Fruit fly (Drosophila melanogaster) whole organism: Measurements from ENCODE around the gene Cyp4g15.

Experiments used
- Dll ChIP-seq: fragments of >200 bp; optimal IDR thresholded peaks from 2 replicates; lab custom pipeline; 2017
- psq ChIP-seq: fragments of >200 bp; optimal IDR thresholded peaks from 2 replicates; lab custom pipeline; 2017
- usp ChIP-seq: fragments of >200 bp; optimal IDR thresholded peaks from 2 replicates; lab custom pipeline; 2017; ENCODE audit warnings: missing biosample characterization, missing genetic modification characterization, mixed read lengths

DNA sequence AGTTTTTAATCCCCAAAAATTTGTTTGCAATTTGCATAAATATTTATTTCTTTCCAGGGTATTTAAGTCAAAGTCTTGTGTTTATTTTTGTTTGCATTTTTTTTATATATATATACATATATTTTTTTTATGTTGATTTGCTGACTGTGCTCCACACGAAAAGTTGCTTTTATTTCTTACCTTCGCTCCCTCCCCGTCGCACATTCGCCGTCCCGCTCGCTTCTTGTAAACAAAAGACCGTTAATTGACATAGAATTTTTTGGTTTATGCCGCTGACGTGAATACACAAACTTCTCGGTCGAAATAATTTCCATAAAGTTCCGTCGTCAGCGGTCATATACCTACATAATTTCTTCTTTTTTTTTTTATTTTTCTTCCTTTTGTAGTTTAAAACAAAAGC lies 36.0 kb downstream of the Cyp4g15 start:
- TF ChIP-seq psq (lab: Kevin White, UChicago) = no peak
- no peak for TF ChIP-seq usp
- TF ChIP-seq Dll = no peak
